Fruit fly (Drosophila melanogaster) whole organism, embryonic: Measurements from ENCODE around the gene CG15930.
A peak's percentile ranks its signal among the peaks of the same experiment; 100 is the strongest.

Experiments
- Awh ChIP-seq: fragments of 200-800 bp; sonication (Bioruptor generic); IDR thresholded peaks from 2 replicates; pipeline ENCODE4, ENCODE4 v1.3.6; 2022; ENCODE audit warnings: missing biosample characterization, missing genetic modification characterization
- B-H1 ChIP-seq: fragments of 200-800 bp; sonication (Bioruptor generic); IDR thresholded peaks from 3 replicates; pipeline ENCODE4 v1.3.6; 2022; ENCODE audit warnings: missing biosample characterization, missing genetic modification characterization
- BtbVII ChIP-seq: fragments of 200-800 bp; sonication (Bioruptor generic); optimal IDR thresholded peaks from 3 replicates; lab custom pipeline; 2017; ENCODE audit warnings: missing biosample characterization, mild to moderate bottlenecking, missing genetic modification characterization
- CG10267 ChIP-seq: fragments of 200-800 bp; sonication (Bioruptor generic); optimal IDR thresholded peaks from 2 replicates; lab custom pipeline; 2018; ENCODE audit warnings: missing biosample characterization, mild to moderate bottlenecking, missing genetic modification characterization, moderate library complexity
- CG10543 ChIP-seq: fragments of 200-800 bp; sonication (Bioruptor generic); optimal IDR thresholded peaks from 3 replicates; lab custom pipeline; 2017; ENCODE audit warnings: missing biosample characterization, mild to moderate bottlenecking, missing genetic modification characterization, moderate library complexity
- CG12219 ChIP-seq: fragments of 200-800 bp; sonication (Bioruptor generic); optimal IDR thresholded peaks from 3 replicates; lab custom pipeline; 2018; ENCODE audit warnings: missing biosample characterization, mild to moderate bottlenecking, missing genetic modification characterization
- CG12236 ChIP-seq: fragments of 200-800 bp; sonication (Bioruptor generic); optimal IDR thresholded peaks from 2 replicates; lab custom pipeline; 2016; ENCODE audit warnings: missing biosample characterization, missing genetic modification characterization
- CG12391 ChIP-seq: fragments of 200-800 bp; sonication (Bioruptor generic); optimal IDR thresholded peaks from 3 replicates; lab custom pipeline; 2018; ENCODE audit warnings: missing biosample characterization, mild to moderate bottlenecking, missing genetic modification characterization, moderate library complexity
- CG14014 ChIP-seq: fragments of 200-800 bp; sonication (Bioruptor generic); IDR thresholded peaks from 2 replicates; pipeline ENCODE4 v1.3.6; 2022; ENCODE audit warnings: missing biosample characterization, missing genetic modification characterization
- CG18262 ChIP-seq: fragments of 200-800 bp; optimal IDR thresholded peaks from 3 replicates; lab custom pipeline; 2019; ENCODE audit warnings: missing biosample characterization, mild to moderate bottlenecking, missing genetic modification characterization, moderate library complexity
- CG3847 ChIP-seq: fragments of 200-800 bp; sonication (Bioruptor generic); IDR thresholded peaks from 2 replicates; pipeline ENCODE4 v1.3.6; 2022; ENCODE audit warnings: missing biosample characterization, missing genetic modification characterization
- CG4707 ChIP-seq: fragments of 200-800 bp; sonication (Bioruptor generic); optimal IDR thresholded peaks from 2 replicates; lab custom pipeline; 2018; ENCODE audit warnings: missing biosample characterization, mild to moderate bottlenecking, missing genetic modification characterization, moderate library complexity
- CG5180 ChIP-seq: fragments of 200-800 bp; sonication (Bioruptor generic); optimal IDR thresholded peaks from 3 replicates; lab custom pipeline; 2017; ENCODE audit warnings: missing biosample characterization, missing genetic modification characterization, mild to moderate bottlenecking, moderate library complexity, missing genetic modification reagents
- CG6654 ChIP-seq: fragments of 200-800 bp; sonication (Bioruptor generic); optimal IDR thresholded peaks from 2 replicates; lab custom pipeline; 2017; ENCODE audit warnings: missing biosample characterization, mild to moderate bottlenecking, missing genetic modification characterization
- CG8089 ChIP-seq: fragments of 200-800 bp; sonication (Bioruptor generic); optimal IDR thresholded peaks from 3 replicates; lab custom pipeline; 2016; ENCODE audit warnings: missing biosample characterization, missing genetic modification characterization
- CG8478 ChIP-seq: fragments of >200 bp; optimal IDR thresholded peaks from 2 replicates; lab custom pipeline; 2018
- CG9876 ChIP-seq: fragments of 200-800 bp; sonication (Bioruptor generic); optimal IDR thresholded peaks from 2 replicates; lab custom pipeline; 2016; ENCODE audit warnings: missing biosample characterization, missing genetic modification characterization
- CG9932 ChIP-seq: fragments of 200-800 bp; sonication (Bioruptor generic); IDR thresholded peaks from 2 replicates; pipeline ENCODE4 v1.3.6; 2022; ENCODE audit warnings: missing biosample characterization, missing genetic modification characterization
- CrebB ChIP-seq: fragments of 200-800 bp; sonication (Bioruptor generic); optimal IDR thresholded peaks from 3 replicates; lab custom pipeline; 2018; ENCODE audit warnings: missing biosample characterization, mild to moderate bottlenecking, missing genetic modification characterization
- Dad ChIP-seq: fragments of 200-800 bp; sonication (Bioruptor generic); optimal IDR thresholded peaks from 3 replicates; lab custom pipeline; 2016; ENCODE audit warnings: missing biosample characterization, missing genetic modification characterization
- E2f1 ChIP-seq: fragments of 200-800 bp; sonication (Bioruptor generic); IDR thresholded peaks from 2 replicates; pipeline ENCODE4 v1.3.6; 2022; ENCODE audit warnings: missing biosample characterization, missing genetic modification characterization
- Gug ChIP-seq: fragments of 200-800 bp; sonication (Bioruptor generic); IDR thresholded peaks from 4 replicates; pipeline ENCODE4 v1.3.6; 2022; ENCODE audit warnings: missing biosample characterization, missing genetic modification characterization
- Nf-YC ChIP-seq: fragments of 200-800 bp; optimal IDR thresholded peaks from 3 replicates; lab custom pipeline; 2019; ENCODE audit warnings: missing biosample characterization, mild to moderate bottlenecking, missing genetic modification characterization, moderate library complexity
- Oaz ChIP-seq: fragments of 200-800 bp; sonication (Bioruptor generic); IDR thresholded peaks from 2 replicates; pipeline ENCODE4 v1.3.6; 2022; ENCODE audit warnings: missing biosample characterization, missing genetic modification characterization
- Oli ChIP-seq: fragments of 200-800 bp; sonication (Bioruptor generic); optimal IDR thresholded peaks from 2 replicates; lab custom pipeline; 2018; ENCODE audit warnings: missing biosample characterization, mild to moderate bottlenecking, missing genetic modification characterization, moderate library complexity
- Sox100B ChIP-seq: fragments of 200-800 bp; sonication (Bioruptor generic); optimal IDR thresholded peaks from 3 replicates; lab custom pipeline; 2018; ENCODE audit warnings: missing biosample characterization, mild to moderate bottlenecking, missing genetic modification characterization
- Sox102F ChIP-seq: fragments of 200-800 bp; sonication (Bioruptor generic); optimal IDR thresholded peaks from 2 replicates; lab custom pipeline; 2018; ENCODE audit warnings: missing biosample characterization, mild to moderate bottlenecking, missing genetic modification characterization, moderate library complexity
- Spps ChIP-seq: fragments of 200-800 bp; sonication (Bioruptor generic); optimal IDR thresholded peaks from 2 replicates; lab custom pipeline; 2018; ENCODE audit warnings: missing biosample characterization, mild to moderate bottlenecking, missing genetic modification characterization
- ac ChIP-seq: fragments of 200-800 bp; sonication (Bioruptor generic); optimal IDR thresholded peaks from 3 replicates; lab custom pipeline; 2017; ENCODE audit warnings: missing biosample characterization, mild to moderate bottlenecking, missing genetic modification characterization
- aop ChIP-seq: fragments of 200-800 bp; sonication (Bioruptor generic); IDR thresholded peaks from 2 replicates; pipeline ENCODE4 v1.3.6; 2022; ENCODE audit warnings: missing biosample characterization, missing genetic modification characterization
- ash1 ChIP-seq: fragments of 200-800 bp; sonication (Bioruptor generic); optimal IDR thresholded peaks from 2 replicates; lab custom pipeline; 2018; ENCODE audit warnings: missing biosample characterization, mild to moderate bottlenecking, missing genetic modification characterization
- az2 ChIP-seq: fragments of 200-800 bp; sonication (Bioruptor generic); optimal IDR thresholded peaks from 3 replicates; lab custom pipeline; 2016; ENCODE audit warnings: missing biosample characterization, missing genetic modification characterization
- bsh ChIP-seq, 2 experiments: fragments of 200-800 bp; sonication (Bioruptor generic); optimal IDR thresholded peaks; 2 replicates each; lab custom pipeline; 2017 to 2018; ENCODE audit warnings: mild to moderate bottlenecking in 2 of 2, missing biosample characterization in 2 of 2, missing genetic modification characterization in 2 of 2, moderate library complexity in 1 of 2
- chm ChIP-seq: fragments of 200-800 bp; sonication (Bioruptor generic); IDR thresholded peaks from 2 replicates; pipeline ENCODE4 v1.3.6; 2022; ENCODE audit warnings: missing biosample characterization, missing genetic modification characterization
- crol ChIP-seq: fragments of 200-800 bp; sonication (Bioruptor generic); IDR thresholded peaks from 2 replicates; pipeline ENCODE4 v1.3.6; 2022; ENCODE audit warnings: missing biosample characterization, missing genetic modification characterization
- dm ChIP-seq: fragments of 200-800 bp; sonication (Bioruptor generic); optimal IDR thresholded peaks from 3 replicates; lab custom pipeline; 2016; ENCODE audit warnings: missing biosample characterization, missing genetic modification characterization
- eyg ChIP-seq: fragments of 200-800 bp; sonication (Bioruptor generic); optimal IDR thresholded peaks from 3 replicates; lab custom pipeline; 2016; ENCODE audit warnings: missing biosample characterization, missing genetic modification characterization
- fru ChIP-seq: fragments of >200 bp; optimal IDR thresholded peaks from 2 replicates; lab custom pipeline; 2017
- grau ChIP-seq: fragments of 200-800 bp; optimal IDR thresholded peaks from 3 replicates; lab custom pipeline; 2019; ENCODE audit warnings: missing biosample characterization, mild to moderate bottlenecking, missing genetic modification characterization, moderate library complexity
- her ChIP-seq: fragments of 200-800 bp; sonication (Bioruptor generic); optimal IDR thresholded peaks from 2 replicates; lab custom pipeline; 2016; ENCODE audit warnings: missing biosample characterization, missing genetic modification characterization
- hkb ChIP-seq, 2 experiments: fragments of 200-800 bp in 1 of 2; fragments of >200 bp in 1 of 2; sonication (Bioruptor generic) in 1 of 2; IDR thresholded peaks in 1 of 2; optimal IDR thresholded peaks in 1 of 2; 2 replicates each; pipeline versions ENCODE4 v1.3.6 to Lab custom; 2017 to 2022; ENCODE audit warnings: missing biosample characterization in 1 of 2, missing genetic modification characterization in 1 of 2
- jumu ChIP-seq: fragments of 200-800 bp; sonication (Bioruptor generic); optimal IDR thresholded peaks from 3 replicates; lab custom pipeline; 2016; ENCODE audit warnings: missing biosample characterization, missing genetic modification characterization
- lmd ChIP-seq: fragments of 200-800 bp; sonication (Bioruptor generic); IDR thresholded peaks from 2 replicates; pipeline ENCODE4 v1.3.6; 2022; ENCODE audit warnings: missing biosample characterization, missing genetic modification characterization
- lola ChIP-seq, 3 experiments: fragments of >200 bp in 2 of 3; fragments of 200-800 bp in 1 of 3; sonication (Bioruptor generic) in 1 of 3; optimal IDR thresholded peaks; 2 replicates each; lab custom pipeline; 2017 to 2019; ENCODE audit warnings: missing biosample characterization in 3 of 3, missing genetic modification characterization in 3 of 3, mild to moderate bottlenecking in 1 of 3, moderate library complexity in 1 of 3
- nerfin-2 ChIP-seq: fragments of 200-800 bp; sonication (Bioruptor generic); IDR thresholded peaks from 2 replicates; pipeline ENCODE4 v1.3.6; 2022; ENCODE audit warnings: missing biosample characterization, missing genetic modification characterization; ENCODE audit not compliant: partially characterized antibody
- repo ChIP-seq: fragments of 200-800 bp; sonication (Bioruptor generic); optimal IDR thresholded peaks from 2 replicates; lab custom pipeline; 2016; ENCODE audit warnings: missing biosample characterization, missing genetic modification characterization
- salm ChIP-seq: fragments of 200-800 bp; sonication (Bioruptor generic); optimal IDR thresholded peaks from 2 replicates; lab custom pipeline; 2018; ENCODE audit warnings: missing biosample characterization, mild to moderate bottlenecking, missing genetic modification characterization
- sc ChIP-seq, 3 experiments: fragments of >200 bp in 2 of 3; fragments of 200-800 bp in 1 of 3; sonication (Bioruptor generic) in 1 of 3; optimal IDR thresholded peaks; 2 replicates in 2 of 3; 3 replicates in 1 of 3; lab custom pipeline; 2017; ENCODE audit warnings: mild to moderate bottlenecking in 1 of 3, missing biosample characterization in 1 of 3, missing genetic modification characterization in 1 of 3, missing genetic modification reagents in 1 of 3
- sna ChIP-seq: fragments of 200-800 bp; sonication (Bioruptor generic); IDR thresholded peaks from 2 replicates; pipeline ENCODE4 v1.3.6; 2022; ENCODE audit warnings: missing biosample characterization, missing genetic modification characterization; ENCODE audit not compliant: partially characterized antibody
- sr ChIP-seq: fragments of 200-800 bp; sonication (Bioruptor generic); IDR thresholded peaks from 3 replicates; pipeline ENCODE4 v1.3.6; 2022; ENCODE audit warnings: missing biosample characterization, missing genetic modification characterization
- tgo ChIP-seq: fragments of 200-800 bp; sonication (Bioruptor generic); IDR thresholded peaks from 3 replicates; pipeline ENCODE4 v1.3.6; 2022; ENCODE audit warnings: missing biosample characterization, missing genetic modification characterization

Gene CG15930

DNA sequence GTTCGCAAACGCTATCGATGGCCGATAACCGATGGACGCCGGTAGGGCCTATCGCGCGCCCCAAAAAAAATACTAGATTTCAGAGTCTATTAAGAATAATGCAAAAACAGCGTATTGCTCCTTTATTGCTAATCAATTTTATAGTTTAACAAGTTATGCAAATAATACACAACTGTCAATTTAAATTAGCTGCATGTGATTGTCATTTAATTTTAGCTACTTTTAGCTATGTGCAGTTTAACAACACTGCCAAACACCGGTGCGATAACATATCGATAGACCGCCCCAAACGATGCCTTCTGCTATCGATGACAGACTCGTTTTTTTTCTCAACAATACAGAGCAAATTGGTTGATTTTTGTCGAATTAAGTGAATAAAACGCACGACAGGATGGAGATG, 8.1 kb downstream of the CG15930 start, which contains the start of the genes Cdk7 and snf (continued):
- TF ChIP-seq CG9932 (GFP tag; lab: Robert Waterston, UW) (peak; percentile 56), B-H1 (no peak), bsh (GFP tag; optimal IDR thresholded peaks at IDR 0.05; lab: Kevin White, UChicago) (peak in 1 of 2 experiments; percentile 2), ac (no peak), Oli (tag; lab: Kevin White, UChicago) (no peak), CG3847 (GFP tag; lab: Robert Waterston, UW) (peak; percentile 53), CG8478 (no peak), CG14014 (no peak), CG6654 (GFP tag; lab: Kevin White, UChicago) (no peak), E2f1 (GFP tag; lab: Robert Waterston, UW) (no peak), CrebB (tag; lab: Kevin White, UChicago) (no peak), fru (lab: Kevin White, UChicago) (no peak), CG9876 (GFP tag; lab: Kevin White, UChicago) (peak; percentile 40), sr (GFP tag; lab: Robert Waterston, UW) (no peak), eyg (GFP tag; lab: Kevin White, UChicago) (no peak), CG10543 (GFP tag; lab: Kevin White, UChicago) (no peak), CG12236 (GFP tag; lab: Kevin White, UChicago) (peak; percentile 13), tgo (GFP tag; lab: Robert Waterston, UW) (no peak), CG5180 (GFP tag; lab: Kevin White, UChicago) (no peak), CG10267 (tag; lab: Kevin White, UChicago) (peak; percentile 96), BtbVII (GFP tag; lab: Kevin White, UChicago) (no peak), jumu (GFP tag; lab: Kevin White, UChicago) (peak; percentile 56), grau (peak; percentile 33), lmd (GFP tag; lab: Robert Waterston, UW) (no peak), chm (GFP tag; lab: Robert Waterston, UW) (no peak), repo (peak; percentile 1), dm (GFP tag; lab: Kevin White, UChicago) (peak; percentile 58), Sox102F (GFP tag; lab: Kevin White, UChicago) (peak; percentile 16), salm (tag; lab: Kevin White, UChicago) (no peak), CG12219 (GFP tag; lab: Kevin White, UChicago) (no peak), Oaz (GFP tag; lab: Robert Waterston, UW) (no peak), sc (optimal IDR thresholded peaks at IDR 0.05; lab: Kevin White, UChicago) (no peak), sc (GFP tag; optimal IDR thresholded peaks at IDR 0.05; lab: Kevin White, UChicago) (no peak), CG12391 (tag; lab: Kevin White, UChicago) (peak; percentile 51), CG18262 (tag; lab: Kevin White, UChicago) (no peak), nerfin-2 (GFP tag; lab: Robert Waterston, UW) (peak; percentile 85), Sox100B (no peak), Awh (GFP tag; lab: Robert Waterston, UW) (no peak), crol (GFP tag; lab: Robert Waterston, UW) (no peak), sna (peak; percentile 80), CG8089 (no peak), Nf-YC (peak; percentile 36), Dad (GFP tag; lab: Kevin White, UChicago) (peak; percentile 14), lola (GFP tag; optimal IDR thresholded peaks at IDR 0.05; lab: Kevin White, UChicago) (no peak), Gug (GFP tag; lab: Robert Waterston, UW) (no peak), ash1 (GFP tag; lab: Kevin White, UChicago) (no peak), aop (GFP tag; lab: Robert Waterston, UW) (no peak), her (GFP tag; lab: Kevin White, UChicago) (peak; percentile 42), az2 (peak; percentile 34), Spps (tag; lab: Kevin White, UChicago) (no peak), CG4707 (GFP tag; lab: Kevin White, UChicago) (no peak), hkb (optimal IDR thresholded peaks at IDR 0.05; lab: Kevin White, UChicago) (no peak), hkb (GFP tag; IDR thresholded peaks at IDR 0.05; lab: Robert Waterston, UW) (no peak)
